Worm (Caenorhabditis elegans): ENCODE data around the gene B0294.3.

B0294.3 gene

DNA sequence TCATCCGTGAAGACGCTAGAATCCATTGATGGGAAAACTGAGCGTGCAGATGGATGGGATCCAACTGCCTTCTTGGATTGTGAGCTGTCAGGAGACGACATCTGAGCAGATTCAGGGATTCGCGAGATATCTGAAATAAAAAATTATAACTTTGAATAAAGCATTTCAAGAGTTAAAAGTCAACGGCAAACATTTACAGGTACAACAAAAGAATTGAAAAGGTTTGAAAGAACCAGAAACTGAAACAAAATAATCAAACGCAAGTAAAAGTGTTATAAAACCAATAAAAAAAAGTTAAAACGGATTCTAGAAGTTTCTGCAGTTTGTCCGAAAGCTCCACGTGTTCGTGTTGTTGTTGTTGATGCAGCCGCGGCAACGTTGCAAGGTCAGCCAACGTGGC, 47.9 kb downstream of the B0294.3 start, which contains the start of gene Y59E1A.4:
Y59E1A.4 (minus strand) TSS at position 101 of the 400 bp plus-strand sequence.
- TF ChIP-seq mdl-1 (tag; optimal IDR thresholded peaks at IDR 0.05) (no peak), elt-2 (tag; optimal IDR thresholded peaks at IDR 0.05) (no peak)
